Worm (Caenorhabditis elegans): ENCODE data around the gene C02F4.5.
A peak's percentile ranks its signal among the peaks of the same experiment; 100 is the strongest.

C02F4.5 gene

DNA sequence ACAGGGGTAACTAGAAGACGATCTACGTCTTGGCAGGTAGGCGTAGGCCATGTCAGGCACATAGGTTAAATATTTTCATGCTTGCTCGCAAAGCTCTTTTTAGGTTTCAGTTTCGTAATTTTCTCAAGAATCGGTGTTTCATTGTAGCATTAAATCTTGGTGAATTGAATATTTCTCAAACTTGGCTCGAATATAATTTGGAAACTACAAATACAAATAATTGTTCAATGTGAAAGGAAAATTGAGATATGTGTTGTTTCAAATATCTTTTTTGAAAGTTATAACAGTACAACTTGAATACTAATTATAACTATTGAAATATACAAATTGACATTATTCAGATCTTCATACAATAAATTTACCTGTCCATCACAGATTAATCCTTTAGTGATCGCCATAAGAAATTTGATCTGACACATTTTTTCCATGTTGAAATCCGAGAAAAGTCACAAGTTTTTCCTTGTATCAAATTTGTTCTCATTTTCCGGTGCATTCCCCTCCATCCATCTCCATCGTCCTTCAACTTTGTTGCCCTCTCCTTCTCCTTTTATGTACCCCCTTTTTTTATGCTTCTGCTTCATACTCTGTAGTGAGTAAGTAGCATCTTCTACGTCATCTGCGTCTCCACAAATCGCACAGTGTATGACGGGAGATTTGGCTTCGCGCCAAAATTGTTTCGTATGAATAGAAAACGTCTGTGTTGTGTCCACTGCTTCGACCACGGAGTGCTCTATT lies at the start of gene C02F4.5:
C02F4.5 (minus strand) TSS at position 51 of the 735 bp plus-strand sequence.
- TF ChIP-seq fkh-10 (GFP tag; optimal IDR thresholded peaks at IDR 0.05) (peak; percentile 49), aha-1 (tag) (peak; percentile 57), daf-12 (tag; optimal IDR thresholded peaks at IDR 0.05) (no peak), Y48G9A.11 (GFP tag; IDR thresholded peaks at IDR 0.05) (0 out of 2 replicates have a peak, but pooled peaks have one; percentile 20), T20F7.1 (GFP tag; optimal IDR thresholded peaks at IDR 0.05) (no peak)

DNA sequence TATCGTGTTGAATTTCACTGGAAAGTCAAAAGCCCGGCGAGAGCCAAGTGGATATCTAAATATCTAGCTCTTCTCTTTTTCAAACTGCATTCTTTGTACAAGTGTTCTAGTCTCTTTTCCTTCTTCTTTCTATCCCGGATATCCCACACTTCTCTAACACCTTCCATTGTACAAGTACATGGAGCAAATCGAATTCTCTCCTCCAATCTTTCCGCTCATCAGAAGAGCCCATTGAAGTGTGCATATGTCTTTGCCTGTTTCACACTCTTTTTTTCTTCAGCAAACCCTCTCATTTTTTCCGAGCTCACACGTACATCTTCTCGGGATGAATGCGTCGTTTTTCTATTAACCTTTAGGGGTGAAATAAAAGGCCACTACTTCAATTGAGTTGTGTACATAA lies 49.5 kb upstream of the C02F4.5 start:
- TF ChIP-seq egl-27 (tag; optimal IDR thresholded peaks at IDR 0.05) (no peak), fkh-10 (GFP tag; optimal IDR thresholded peaks at IDR 0.05) (peak; percentile 67), ces-1 (GFP tag; optimal IDR thresholded peaks at IDR 0.05) (peak; percentile 81), spr-3 (GFP tag; optimal IDR thresholded peaks at IDR 0.05) (no peak)

DNA sequence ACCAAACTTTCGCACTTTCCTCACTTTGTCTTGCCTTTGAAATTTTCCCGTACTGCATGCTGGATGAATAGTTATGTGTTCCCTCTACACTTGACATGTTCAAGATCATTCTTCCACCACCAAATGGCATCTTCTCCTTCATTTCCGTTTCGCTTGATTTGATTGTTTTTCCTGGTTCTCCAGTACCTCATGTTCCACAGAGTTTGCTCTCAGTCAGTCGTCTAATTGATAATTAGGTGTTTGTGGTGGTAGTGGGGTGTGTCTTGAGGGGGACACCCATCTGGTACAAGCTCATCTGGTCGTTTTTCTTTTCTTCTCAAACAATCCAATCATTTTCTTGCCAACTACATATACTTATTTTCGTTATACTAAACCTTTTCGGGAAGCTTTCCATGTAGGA lies 47.1 kb upstream of the C02F4.5 start:
- TF ChIP-seq lin-15B (tag; optimal IDR thresholded peaks at IDR 0.05) = no peak
- TF ChIP-seq rbr-2 (tag; optimal IDR thresholded peaks at IDR 0.05) = no peak
- TF ChIP-seq lin-38 (GFP tag; IDR thresholded peaks at IDR 0.05) = no peak
- no peak for TF ChIP-seq nhr-28 (tag; optimal IDR thresholded peaks at IDR 0.05)
- TF ChIP-seq lim-7 (GFP tag; IDR thresholded peaks at IDR 0.05) = no peak
- TF ChIP-seq vab-7 (GFP tag; IDR thresholded peaks at IDR 0.05) = no peak
- no peak for TF ChIP-seq nhr-76 (tag; optimal IDR thresholded peaks at IDR 0.05)
- no peak for TF ChIP-seq saeg-2 (GFP tag; IDR thresholded peaks at IDR 0.05)
- TF ChIP-seq zag-1 (tag; optimal IDR thresholded peaks at IDR 0.05) = no peak
- TF ChIP-seq ceh-82 (tag; optimal IDR thresholded peaks at IDR 0.05) = no peak
- TF ChIP-seq hlh-30 (tag; optimal IDR thresholded peaks at IDR 0.05; ENCODE audit: insufficient read depth) = no peak
- no peak for TF ChIP-seq R02D3.7 (tag; optimal IDR thresholded peaks at IDR 0.05)
- no peak for TF ChIP-seq pqm-1 (tag; optimal IDR thresholded peaks at IDR 0.05)
- TF ChIP-seq ceh-28 (tag; optimal IDR thresholded peaks at IDR 0.05) = no peak
- no peak for TF ChIP-seq zfp-2 (tag; optimal IDR thresholded peaks at IDR 0.05)
- TF ChIP-seq nhr-48 (tag; optimal IDR thresholded peaks at IDR 0.05) = no peak
- TF ChIP-seq ztf-7 (tag; optimal IDR thresholded peaks at IDR 0.05) = no peak
- no peak for TF ChIP-seq egl-43 (GFP tag; IDR thresholded peaks at IDR 0.05)

DNA sequence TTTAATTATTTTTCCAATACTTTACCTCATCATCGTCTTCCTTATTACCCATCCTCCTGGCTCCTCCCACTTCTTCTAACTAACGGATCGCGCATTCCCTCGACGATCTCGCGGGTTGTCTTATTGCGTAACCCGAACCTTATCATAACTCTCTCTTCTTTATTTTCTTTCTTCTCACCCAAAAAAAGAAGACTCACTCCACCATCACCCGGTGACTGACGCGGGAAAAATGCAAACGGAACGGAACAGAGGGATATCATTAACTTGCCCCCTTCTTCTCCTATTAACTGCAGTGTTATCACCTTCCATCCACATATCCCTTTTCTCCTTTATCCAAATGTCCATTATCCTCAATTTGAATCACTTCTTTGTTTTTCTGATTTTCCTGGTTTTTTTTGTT lies 46.1 kb upstream of the C02F4.5 start:
- TF ChIP-seq nhr-42 (GFP tag; IDR thresholded peaks at IDR 0.05) (no peak), snpc-1.2 (GFP tag; IDR thresholded peaks at IDR 0.05) (no peak), zag-1 (tag; optimal IDR thresholded peaks at IDR 0.05) (no peak), egl-27 (tag; optimal IDR thresholded peaks at IDR 0.05) (no peak), sdz-12 (GFP tag; optimal IDR thresholded peaks at IDR 0.05) (no peak), dpl-1 (GFP tag; optimal IDR thresholded peaks at IDR 0.05) (no peak)

DNA sequence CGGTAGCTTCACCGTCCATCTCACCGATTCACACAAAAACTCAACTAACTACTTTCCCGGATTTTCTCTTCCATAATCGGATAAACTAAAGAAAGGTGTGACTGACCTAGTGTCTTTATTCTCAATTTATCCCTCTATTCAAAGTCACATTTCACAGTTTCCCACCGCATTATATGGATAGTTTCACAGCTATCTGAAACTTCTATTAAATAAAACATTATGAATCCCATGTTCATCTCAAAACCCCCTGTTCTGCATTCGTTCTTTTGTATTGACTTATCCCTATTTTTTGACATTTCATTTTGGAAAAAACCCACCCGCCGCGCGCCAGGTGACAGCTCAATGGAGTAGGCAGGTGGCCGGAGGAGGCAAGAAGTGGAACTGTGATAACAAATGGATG lies 43.9 kb upstream of the C02F4.5 start:
- TF ChIP-seq lin-1 (GFP tag; IDR thresholded peaks at IDR 0.05) (no peak), unc-62 (GFP tag; optimal IDR thresholded peaks at IDR 0.05 in 1 of 2) (peak in 1 of 2 experiments; percentile 95), unc-62 (tag; optimal IDR thresholded peaks at IDR 0.05) (no peak), zag-1 (tag; optimal IDR thresholded peaks at IDR 0.05) (no peak)

DNA sequence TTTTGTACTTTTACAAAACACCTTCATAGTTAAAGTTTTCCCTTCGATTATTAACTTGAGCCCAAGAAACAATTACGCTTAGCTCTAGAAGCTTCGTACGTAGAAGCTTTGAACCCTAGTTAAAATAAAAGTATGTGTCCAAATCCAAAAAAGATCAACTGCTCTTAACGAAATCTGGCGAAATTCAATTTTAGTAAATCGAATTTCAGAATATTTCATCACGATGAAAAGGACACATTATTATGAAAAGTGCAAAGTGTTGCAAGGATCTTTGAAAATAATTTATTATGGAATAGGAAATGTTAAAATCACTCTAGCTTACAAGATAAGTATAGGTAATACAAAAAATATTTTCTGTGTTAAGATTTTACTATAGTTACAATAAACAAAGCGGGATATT lies 41.3 kb upstream of the C02F4.5 start:
- TF ChIP-seq ces-1 (GFP tag; optimal IDR thresholded peaks at IDR 0.05) (peak; percentile 68), lin-38 (GFP tag; IDR thresholded peaks at IDR 0.05) (no peak)
